Fruit fly (Drosophila melanogaster) S2 (cell line): ENCODE measurements around the gene Mayo.

Experiments
- CG8478 ChIP-seq: fragments of >200 bp; optimal IDR thresholded peaks from 2 replicates; lab custom pipeline; 2018
- CTCF ChIP-seq, 2 experiments: fragments of >200 bp; optimal IDR thresholded peaks; 2 replicates each; lab custom pipeline; 2018

Mayo gene

DNA sequence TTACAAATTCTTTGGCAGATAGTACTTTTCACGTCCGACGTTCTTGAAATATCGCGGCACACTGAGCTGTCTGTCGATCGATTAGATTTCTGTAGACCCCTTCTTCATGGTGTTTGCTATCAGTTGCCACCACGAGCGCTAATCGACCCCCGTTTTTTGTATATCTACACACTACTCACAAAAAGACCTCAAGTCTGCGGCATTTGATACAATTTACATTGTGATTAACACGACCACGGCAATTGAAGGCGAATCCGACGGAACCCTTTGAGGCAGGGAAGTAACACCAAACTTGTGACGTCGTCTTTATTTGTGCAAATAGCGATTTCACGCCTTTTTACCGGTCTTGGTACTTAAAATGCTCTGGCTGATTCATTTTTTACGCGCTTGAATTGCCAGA lies at the start of gene Mayo:
Gene Mayo, minus strand, starts transcription at position 66 of the 400 bp plus-strand sequence.
- TF ChIP-seq CG8478 (lab: Kevin White, UChicago), result no peak
- no peak for TF ChIP-seq CTCF (optimal IDR thresholded peaks at IDR 0.05; lab: Kevin White, UChicago)

DNA sequence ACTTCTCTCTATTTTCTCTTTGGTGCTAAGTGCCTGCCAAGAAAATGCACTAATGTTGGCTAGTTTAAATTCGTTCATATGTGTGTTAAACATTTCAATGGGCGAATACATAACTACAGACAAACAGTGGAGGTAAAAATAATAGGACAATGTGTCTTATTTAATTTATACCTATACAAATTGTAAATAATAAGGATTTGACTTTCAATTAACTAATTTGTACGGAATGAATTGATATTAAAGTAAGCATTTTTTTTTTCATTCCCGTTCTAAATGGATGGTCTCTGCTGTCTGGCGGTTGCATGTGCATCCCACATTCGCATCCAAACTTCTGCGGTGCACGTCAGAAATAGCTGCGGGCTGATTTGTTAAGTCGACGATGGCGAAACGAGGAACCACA lies 37.9 kb upstream of the Mayo start:
- no peak for TF ChIP-seq CTCF (optimal IDR thresholded peaks at IDR 0.05; lab: Kevin White, UChicago)
- no peak for TF ChIP-seq CG8478 (lab: Kevin White, UChicago)

DNA sequence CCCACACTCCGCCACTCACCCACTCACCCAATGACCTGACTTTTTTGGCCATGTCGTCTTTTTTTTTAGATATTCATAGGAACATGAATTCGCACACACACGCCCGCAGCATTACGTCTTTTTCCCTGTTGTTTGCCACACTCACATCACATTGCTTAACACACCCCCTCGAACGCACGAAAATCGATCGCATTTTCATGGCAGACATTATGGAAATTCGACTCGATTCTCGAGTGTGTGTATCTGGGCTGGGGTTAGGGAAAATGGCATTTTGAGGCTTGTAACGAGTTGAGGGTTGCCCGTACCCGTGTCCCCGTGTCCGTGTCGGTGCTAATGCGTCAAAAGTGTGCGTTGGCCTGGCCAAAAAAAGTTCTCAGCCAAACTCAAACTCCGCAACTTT lies 32.7 kb upstream of the Mayo start:
- TF ChIP-seq CG8478 (lab: Kevin White, UChicago), result no peak
- no peak for TF ChIP-seq CTCF (optimal IDR thresholded peaks at IDR 0.05; lab: Kevin White, UChicago)

DNA sequence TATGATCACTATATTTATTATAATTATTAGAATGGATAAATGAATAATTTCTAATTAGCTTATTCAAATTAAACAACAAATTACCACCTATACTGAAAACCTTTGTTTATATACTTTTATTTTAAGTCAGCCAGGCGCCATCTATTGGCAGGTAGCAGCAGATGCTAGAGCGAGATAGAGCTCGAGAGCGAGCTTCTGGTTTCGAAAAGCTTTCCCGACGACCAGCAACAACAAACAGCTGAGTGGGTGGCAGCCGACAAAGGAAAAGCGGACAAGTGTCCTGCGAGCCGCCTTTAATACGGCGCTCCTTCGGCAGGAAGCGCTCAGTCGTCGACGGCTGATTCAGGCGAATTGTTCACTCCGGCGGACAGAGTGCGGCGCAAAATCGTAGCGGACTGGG lies 25.1 kb upstream of the Mayo start, which contains the start of gene Gycbeta100B:
Gene Gycbeta100B, plus strand, starts transcription at position 337 of the 400 bp plus-strand sequence.
- TF ChIP-seq CG8478 (lab: Kevin White, UChicago) (no peak), CTCF (optimal IDR thresholded peaks at IDR 0.05; lab: Kevin White, UChicago) (peak; percentile 66 to 67)

DNA sequence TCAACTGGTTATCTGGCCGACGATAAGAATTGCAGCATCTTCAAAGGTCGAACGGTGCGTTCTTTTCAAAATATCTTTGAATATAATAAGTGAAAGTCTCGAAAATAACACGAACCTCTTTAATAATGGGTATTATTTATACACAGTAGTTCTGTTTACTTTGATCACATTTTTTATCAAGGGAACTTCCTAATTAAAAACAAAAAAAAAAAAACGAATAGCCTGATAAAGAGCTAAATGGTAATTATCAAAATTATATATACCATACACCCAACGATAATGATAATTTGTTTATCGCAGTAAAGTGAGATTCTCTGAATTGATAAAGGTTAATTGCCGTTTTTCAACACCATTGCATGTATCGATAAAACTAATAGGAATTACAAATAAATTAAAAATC lies 21.6 kb upstream of the Mayo start, which contains the start of gene Ktch:
Gene Ktch, minus strand, starts transcription at position 101 of the 400 bp plus-strand sequence.
- TF ChIP-seq CG8478 (lab: Kevin White, UChicago) (no peak), CTCF (optimal IDR thresholded peaks at IDR 0.05; lab: Kevin White, UChicago) (no peak)

DNA sequence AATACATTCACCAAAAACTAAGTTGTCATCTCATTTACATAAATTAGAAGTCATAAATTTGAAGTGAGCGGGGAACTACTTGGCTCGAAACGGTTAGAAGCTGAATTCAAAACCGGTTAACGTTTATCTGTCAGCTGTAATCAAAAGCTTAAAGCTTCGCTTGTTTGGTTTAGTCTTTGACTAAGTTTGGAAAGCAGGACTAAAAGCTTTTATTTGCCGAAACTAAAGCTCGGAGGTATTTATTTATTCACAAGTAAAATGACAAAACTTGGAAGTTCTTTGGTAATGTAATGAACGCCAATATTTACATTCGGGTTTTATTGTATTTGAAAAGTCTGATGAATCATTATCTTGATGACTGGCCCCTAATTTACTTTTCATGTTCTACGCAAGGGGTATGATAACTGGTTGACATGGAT lies 18.4 kb upstream of the Mayo start:
- TF ChIP-seq CTCF (optimal IDR thresholded peaks at IDR 0.05; lab: Kevin White, UChicago), result no peak
- TF ChIP-seq CG8478 (lab: Kevin White, UChicago), result no peak

DNA sequence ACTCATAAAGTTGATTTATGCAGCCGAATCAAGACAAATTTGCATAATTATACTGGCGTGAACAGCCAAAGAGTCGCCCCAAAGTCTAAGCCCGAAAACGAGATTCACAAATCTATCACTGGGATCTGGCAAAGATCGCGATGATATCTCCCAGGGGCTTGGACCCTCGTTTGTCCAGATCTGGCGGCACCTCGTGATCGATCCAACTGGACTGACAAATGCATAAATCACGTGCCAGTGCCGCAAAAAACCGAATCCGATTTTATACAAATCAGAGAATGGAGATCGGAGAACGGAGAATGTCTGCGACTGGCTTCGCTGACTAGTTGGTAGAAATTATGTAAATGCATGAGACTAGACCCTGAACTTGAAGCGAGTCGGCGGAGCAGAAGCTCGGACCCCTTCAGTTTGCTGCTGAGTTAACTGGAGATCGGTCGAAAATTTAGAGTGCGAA lies 16.8 kb upstream of the Mayo start, which contains the start of gene CG15554:
Gene CG15554, plus strand, starts transcription at position 404 of the 454 bp plus-strand sequence.
- no peak for TF ChIP-seq CTCF (optimal IDR thresholded peaks at IDR 0.05; lab: Kevin White, UChicago)
- TF ChIP-seq CG8478 (lab: Kevin White, UChicago), result no peak

DNA sequence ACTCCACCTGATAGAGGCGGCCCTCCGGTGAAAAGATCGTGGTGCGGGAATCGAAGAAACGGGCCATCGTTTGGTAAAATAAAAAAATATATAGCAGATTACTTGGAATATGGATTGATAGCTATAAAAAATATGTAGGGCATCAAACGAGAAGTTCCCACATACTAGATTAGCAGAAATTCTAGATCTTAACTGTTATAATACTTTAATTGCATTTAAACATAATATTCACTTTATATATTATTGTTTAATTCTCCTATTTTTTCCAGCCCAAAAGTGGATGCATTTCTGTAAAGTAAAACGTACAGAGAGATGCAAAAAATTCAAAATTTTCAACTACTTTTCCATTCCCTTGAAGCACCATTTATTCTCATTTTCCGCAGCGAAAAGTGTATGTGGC lies 14.3 kb upstream of the Mayo start, which contains the start of gene Prosalpha3T:
Gene Prosalpha3T, minus strand, starts transcription at position 101 of the 400 bp plus-strand sequence.
- TF ChIP-seq CTCF (optimal IDR thresholded peaks at IDR 0.05; lab: Kevin White, UChicago) (no peak), CG8478 (lab: Kevin White, UChicago) (no peak)

DNA sequence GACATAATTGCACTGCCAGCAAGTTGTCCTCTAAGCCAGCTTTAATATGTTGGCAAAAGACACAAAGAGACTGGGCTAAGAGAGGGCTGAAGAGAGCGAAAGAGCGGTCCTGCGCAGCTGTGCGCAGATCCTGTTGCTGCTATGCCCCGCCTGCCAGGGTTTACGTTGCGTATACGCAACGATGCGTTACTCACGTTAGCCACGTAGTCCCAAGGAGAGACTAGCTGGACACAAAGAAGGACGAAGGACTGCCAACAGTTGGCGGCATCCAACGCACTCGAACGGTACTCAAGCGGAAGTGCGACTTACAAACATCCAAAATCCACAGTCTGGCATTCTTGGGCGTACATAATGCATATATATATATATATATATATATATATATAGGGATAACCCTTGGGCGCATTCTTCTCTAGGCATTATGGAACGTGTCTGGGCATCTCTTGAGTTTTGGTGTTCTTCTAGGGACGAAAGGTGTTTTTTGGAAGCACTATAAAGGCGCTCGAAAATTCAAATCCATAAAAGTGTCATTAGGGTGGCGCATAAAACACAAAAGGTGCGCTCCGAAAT lies 10.9 kb upstream of the Mayo start:
- no peak for TF ChIP-seq CG8478 (lab: Kevin White, UChicago)
- TF ChIP-seq CTCF (optimal IDR thresholded peaks at IDR 0.05; lab: Kevin White, UChicago), result no peak

DNA sequence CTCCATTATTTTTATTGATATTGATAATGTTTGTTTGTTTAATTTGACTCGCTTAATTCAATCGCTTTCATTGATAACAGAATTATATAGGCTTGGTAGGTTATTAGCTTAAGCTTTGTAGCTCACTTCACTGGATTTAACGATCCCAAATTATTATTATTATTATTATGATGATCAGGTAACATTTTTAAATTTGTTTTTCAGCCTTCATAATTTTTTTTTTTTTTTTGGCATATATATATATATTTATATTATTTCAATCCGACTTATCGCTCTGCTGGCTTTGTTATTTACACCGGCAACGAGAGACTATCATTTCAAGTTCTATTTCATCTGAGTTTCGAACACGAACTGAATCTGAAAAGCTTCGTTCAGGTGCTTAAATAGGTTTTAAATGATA lies 7.9 kb downstream of the Mayo start, which contains the start of gene CG15553:
Gene CG15553, minus strand, starts transcription at position 101 of the 400 bp plus-strand sequence.
- TF ChIP-seq CG8478 (lab: Kevin White, UChicago) (no peak), CTCF (optimal IDR thresholded peaks at IDR 0.05; lab: Kevin White, UChicago) (no peak)

DNA sequence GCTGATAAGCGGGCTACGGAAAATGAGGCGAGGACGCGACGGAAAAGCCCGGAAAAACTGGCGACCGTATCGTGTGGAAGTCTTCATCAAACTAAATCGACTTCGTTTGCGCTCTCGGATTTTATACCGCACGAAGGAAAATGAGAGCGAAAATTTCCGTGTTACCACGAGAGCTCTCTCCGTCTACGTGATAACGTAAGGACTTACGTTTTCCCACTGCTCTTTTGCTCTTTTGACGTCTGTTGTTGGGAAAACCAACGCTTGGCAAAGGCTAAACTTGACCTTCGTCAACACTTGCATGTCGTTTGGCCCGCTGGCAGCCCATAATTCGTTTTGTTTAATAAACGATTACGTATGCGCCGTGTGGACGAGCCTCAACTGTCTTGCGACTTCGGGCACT lies 11.8 kb downstream of the Mayo start, which contains the start of gene CG11317:
Gene CG11317, minus strand, starts transcription at position 101 of the 400 bp plus-strand sequence.
- TF ChIP-seq CG8478 (lab: Kevin White, UChicago) (no peak), CTCF (optimal IDR thresholded peaks at IDR 0.05; lab: Kevin White, UChicago) (no peak)

DNA sequence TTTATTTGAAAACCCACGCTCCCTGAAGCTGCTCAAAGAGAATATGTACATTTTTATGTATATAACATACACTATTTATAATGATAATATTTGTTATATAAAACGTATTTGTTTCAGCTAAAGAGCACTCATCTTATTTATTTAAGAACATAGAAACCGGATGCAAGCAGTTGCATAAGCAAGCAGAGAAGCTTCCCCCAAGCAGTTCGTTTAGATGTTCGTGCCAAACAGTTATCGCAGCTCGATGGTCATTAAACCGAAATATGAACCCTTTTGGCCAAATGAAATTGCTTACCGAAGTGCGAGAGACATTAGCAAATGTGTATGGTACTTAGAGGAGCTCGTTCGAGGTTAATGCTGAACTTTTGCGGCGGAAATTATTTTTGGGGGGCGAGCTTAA lies 19.0 kb downstream of the Mayo start:
- TF ChIP-seq CTCF (optimal IDR thresholded peaks at IDR 0.05; lab: Kevin White, UChicago), result no peak
- no peak for TF ChIP-seq CG8478 (lab: Kevin White, UChicago)

DNA sequence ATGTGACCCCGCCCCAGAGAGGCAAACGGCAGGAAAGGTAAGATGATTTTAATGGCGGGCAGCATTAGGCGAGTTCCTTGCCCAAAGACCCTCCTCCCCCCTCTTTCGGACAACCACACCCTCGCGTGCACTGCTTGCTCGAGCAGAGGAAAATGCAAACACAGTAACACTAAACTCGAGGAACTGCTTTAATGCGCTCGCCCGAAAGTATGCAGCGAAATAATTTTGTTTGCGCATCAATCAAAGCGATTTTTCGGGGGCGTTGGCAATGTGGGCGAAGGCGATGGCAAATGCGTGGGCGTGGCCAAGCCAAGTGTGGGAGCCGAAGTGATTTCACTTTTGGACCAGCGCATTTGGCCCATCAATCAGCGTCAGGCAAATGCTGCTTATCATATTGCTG lies 22.6 kb downstream of the Mayo start:
- TF ChIP-seq CTCF (optimal IDR thresholded peaks at IDR 0.05; lab: Kevin White, UChicago), result peak; percentile 48 to 56
- TF ChIP-seq CG8478 (lab: Kevin White, UChicago), result no peak

DNA sequence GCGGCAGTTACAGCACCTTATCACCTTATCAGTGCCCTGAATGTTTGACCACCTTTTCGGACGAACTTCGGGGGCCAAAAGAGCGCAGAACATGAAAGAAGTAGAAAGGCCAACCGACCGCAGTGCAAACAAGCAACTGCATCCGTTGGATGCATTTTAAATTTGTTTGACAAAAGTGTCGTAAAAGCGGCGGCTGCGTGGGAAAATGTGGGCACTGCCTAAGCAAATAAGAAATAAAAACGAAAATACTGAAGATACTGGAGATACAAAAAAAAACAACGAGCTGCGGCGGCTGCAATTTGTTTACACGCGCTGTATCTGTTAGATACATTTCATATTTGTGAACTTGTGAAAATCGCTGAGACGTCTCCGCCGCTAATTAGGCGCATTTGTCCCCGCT lies 38.3 kb downstream of the Mayo start:
- TF ChIP-seq CTCF (optimal IDR thresholded peaks at IDR 0.05; lab: Kevin White, UChicago), result no peak
- no peak for TF ChIP-seq CG8478 (lab: Kevin White, UChicago)

DNA sequence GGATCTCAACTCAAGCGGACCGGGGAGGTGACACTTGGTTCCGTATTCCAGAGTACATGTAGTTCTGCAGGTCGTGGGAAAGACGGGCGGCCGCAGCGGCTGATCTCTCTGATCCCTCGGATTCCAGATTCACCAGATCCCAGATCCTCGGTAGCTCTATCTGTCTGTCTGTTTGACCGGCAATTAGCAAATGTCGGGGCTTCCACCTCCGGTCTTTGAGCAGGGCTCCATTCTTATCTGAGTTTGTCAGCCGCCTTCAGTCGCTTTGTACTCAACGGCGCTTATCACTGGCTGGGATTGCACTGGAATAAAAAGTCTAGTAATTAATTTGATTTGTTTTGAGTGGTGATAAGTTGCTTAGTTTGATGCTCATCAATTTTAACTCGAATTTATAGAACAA lies 42.6 kb downstream of the Mayo start:
- TF ChIP-seq CTCF (optimal IDR thresholded peaks at IDR 0.05; lab: Kevin White, UChicago) (no peak), CG8478 (lab: Kevin White, UChicago) (no peak)
